Worm (Caenorhabditis elegans): ENCODE data around the gene pxf-1.
A peak's percentile ranks its signal among the peaks of the same experiment; 100 is the strongest.

pxf-1 gene

DNA sequence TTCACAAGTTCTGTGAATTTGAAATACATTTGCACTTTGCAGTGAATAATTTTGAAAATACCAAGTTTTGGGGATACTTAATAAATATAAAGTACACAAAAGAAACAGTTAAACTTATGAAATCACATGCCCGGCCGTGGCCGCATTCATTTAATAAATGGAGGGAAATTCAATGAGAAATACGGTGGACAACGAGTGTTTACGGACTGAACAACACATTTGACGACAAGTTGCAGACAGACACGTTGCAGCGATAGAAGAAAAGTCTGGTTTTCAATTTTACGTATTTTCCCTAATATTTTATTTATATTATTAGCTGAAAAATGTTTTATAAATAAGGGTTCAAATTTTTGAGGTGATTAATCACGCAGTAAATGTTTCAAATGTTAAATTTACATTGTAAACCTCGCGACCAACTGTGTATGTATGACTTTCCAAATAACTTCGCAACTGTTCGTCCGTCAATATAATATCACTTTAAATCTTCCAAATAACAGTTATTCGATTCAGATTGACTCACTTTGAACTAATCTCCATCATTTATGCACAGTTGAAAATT is 22.6 kb downstream of the pxf-1 start, which contains the start of gene copg-1 (continued):
- no peak for TF ChIP-seq lin-39 (tag; optimal IDR thresholded peaks at IDR 0.05)
- TF ChIP-seq C34F6.9 (tag; optimal IDR thresholded peaks at IDR 0.05): peak; percentile 75

DNA sequence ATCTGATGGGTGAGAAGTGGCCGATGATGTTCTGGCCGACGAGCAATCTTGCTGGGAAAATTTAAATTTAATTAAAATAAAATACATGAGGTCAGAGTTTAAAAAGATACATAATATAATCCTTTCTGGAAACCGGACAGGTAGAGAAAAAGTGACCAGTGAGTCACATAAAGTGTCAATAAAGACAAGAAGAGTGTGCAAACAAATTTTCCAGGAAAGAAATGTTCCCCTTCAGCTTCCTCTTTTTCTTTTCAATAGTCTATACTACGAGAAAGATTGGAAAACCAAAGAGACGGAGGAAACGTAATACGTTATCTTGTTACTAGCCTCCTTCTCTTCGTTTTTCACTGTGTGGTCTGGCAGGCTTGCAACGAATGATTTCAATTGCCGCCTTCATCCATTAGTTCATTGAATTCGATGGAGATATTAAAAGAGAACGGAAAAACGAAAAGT is 23.6 kb downstream of the pxf-1 start, which contains the start of gene tsp-12:
TSS of gene tsp-12 (minus strand) at position 51 of the 453 bp plus-strand sequence.
- TF ChIP-seq F13H6.1 (tag; optimal IDR thresholded peaks at IDR 0.05): peak; percentile 51
- TF ChIP-seq nhr-6 (tag; optimal IDR thresholded peaks at IDR 0.05): no peak
- no peak for TF ChIP-seq nhr-129 (tag; optimal IDR thresholded peaks at IDR 0.05)
- no peak for TF ChIP-seq fos-1 (tag; optimal IDR thresholded peaks at IDR 0.05)
- no peak for TF ChIP-seq unc-55 (GFP tag; optimal IDR thresholded peaks at IDR 0.05)
- peak; percentile 2 for TF ChIP-seq C34F6.9 (tag; optimal IDR thresholded peaks at IDR 0.05)
- TF ChIP-seq nhr-11 (tag; optimal IDR thresholded peaks at IDR 0.05): no peak
- no peak for TF ChIP-seq ztf-11 (tag; optimal IDR thresholded peaks at IDR 0.05)
- peak; percentile 23 for TF ChIP-seq lin-13 (GFP tag; optimal IDR thresholded peaks at IDR 0.05)
- no peak for TF ChIP-seq ceh-16 (tag; optimal IDR thresholded peaks at IDR 0.05)
- no peak for TF ChIP-seq nhr-25 (tag; optimal IDR thresholded peaks at IDR 0.05)

DNA sequence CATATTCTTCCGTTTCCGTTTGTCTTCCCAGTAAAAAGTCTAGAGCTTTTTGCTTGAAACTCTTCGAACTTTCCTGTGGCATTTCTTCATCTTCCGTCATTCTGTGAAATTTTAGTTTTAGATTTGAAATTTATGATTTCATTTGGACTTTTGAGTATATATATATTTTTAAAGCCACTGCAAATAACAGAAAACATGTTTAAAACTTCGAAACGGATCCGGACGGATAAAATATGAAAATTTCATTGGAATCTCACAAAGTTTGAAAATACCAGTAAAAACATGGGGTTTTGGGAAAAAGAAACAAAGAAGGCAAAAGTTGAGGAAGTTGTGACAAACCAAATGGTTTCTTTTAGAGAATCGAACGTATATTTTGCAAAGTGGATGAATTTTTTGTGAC is 25.2 kb downstream of the pxf-1 start, which contains the start of gene pigs-1:
TSS of gene pigs-1 (minus strand) at position 101 of the 400 bp plus-strand sequence.
- TF ChIP-seq nhr-23 (tag; optimal IDR thresholded peaks at IDR 0.05) (no peak), aly-2 (tag; optimal IDR thresholded peaks at IDR 0.05) (no peak), zag-1 (tag; optimal IDR thresholded peaks at IDR 0.05) (no peak), sma-3 (GFP tag; optimal IDR thresholded peaks at IDR 0.05) (no peak), snpc-4 (tag; optimal IDR thresholded peaks at IDR 0.05) (no peak), mbf-1 (tag; optimal IDR thresholded peaks at IDR 0.05) (no peak), nhr-12 (tag; optimal IDR thresholded peaks at IDR 0.05) (no peak), lin-11 (tag; optimal IDR thresholded peaks at IDR 0.05) (no peak), lin-39 (tag; optimal IDR thresholded peaks at IDR 0.05) (no peak), fos-1 (tag; optimal IDR thresholded peaks at IDR 0.05) (no peak)

DNA sequence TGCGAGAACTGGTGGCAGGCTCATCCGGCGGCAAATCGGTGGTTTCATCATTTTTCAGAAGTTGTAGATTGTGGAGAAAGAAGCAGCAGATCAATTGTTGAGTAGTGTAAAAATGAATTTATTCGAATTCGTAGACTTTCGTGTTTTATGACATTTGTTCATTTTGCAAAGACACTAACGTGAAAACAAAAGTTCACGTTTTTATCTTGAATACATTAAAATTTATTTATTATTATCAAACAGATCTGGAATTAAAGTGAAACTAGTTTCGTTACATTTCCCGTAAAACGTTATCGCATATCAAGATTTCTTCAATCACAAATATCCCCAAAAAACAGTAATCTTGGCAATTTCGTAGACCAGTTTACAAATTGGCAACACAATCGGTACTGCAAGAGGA is 27.3 kb downstream of the pxf-1 start, which contains the start of gene T14G10.8:
TSS of gene T14G10.8 (minus strand) at position 101 of the 400 bp plus-strand sequence.
- TF ChIP-seq ztf-4 (tag; optimal IDR thresholded peaks at IDR 0.05) (no peak), crh-2 (tag; optimal IDR thresholded peaks at IDR 0.05) (no peak), nhr-10 (tag; optimal IDR thresholded peaks at IDR 0.05) (no peak), mdl-1 (tag; optimal IDR thresholded peaks at IDR 0.05) (no peak), ceh-82 (tag; optimal IDR thresholded peaks at IDR 0.05) (no peak), F13H6.1 (tag; optimal IDR thresholded peaks at IDR 0.05) (no peak)

DNA sequence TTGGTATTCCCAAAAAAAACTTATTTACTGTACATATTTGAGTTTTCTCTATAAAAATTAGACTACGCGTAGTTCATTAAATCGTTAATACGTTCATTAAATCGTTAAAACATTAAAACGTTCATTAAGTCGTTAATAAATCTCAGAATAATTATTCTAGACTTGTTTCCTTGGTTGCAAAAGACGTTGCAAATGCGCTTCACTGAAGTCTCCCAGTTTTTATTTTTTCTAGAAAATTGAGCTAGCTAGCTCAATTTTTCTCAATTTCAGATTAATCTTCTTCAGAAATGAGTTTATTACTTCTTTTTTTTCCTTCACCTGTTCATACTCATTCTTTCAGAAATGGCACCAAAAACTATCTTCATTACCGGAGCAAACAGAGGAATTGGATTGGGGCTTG is 29.2 kb downstream of the pxf-1 start:
- TF ChIP-seq C34F6.9 (tag; optimal IDR thresholded peaks at IDR 0.05): no peak

DNA sequence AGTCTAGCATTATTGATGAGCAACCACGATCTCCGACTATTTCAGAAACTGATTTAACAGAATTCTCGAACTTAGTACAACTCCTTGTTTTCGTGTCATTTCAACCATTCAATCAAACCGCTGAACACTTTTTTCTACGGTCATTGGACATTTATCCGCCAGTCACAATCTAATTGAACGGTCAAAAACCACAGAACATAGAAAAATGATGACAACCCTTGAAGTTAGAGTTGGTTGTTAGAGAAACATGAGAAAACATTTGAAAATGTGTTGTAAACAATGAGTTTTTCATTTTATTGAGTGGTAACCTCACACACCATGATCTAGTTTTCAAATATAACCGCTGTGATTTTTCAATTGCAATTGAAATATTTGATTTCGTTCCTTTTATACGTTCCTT is 29.7 kb downstream of the pxf-1 start:
- TF ChIP-seq skn-1 (tag; optimal IDR thresholded peaks at IDR 0.05) (peak; percentile 78), nhr-77 (tag; optimal IDR thresholded peaks at IDR 0.05) (no peak)

DNA sequence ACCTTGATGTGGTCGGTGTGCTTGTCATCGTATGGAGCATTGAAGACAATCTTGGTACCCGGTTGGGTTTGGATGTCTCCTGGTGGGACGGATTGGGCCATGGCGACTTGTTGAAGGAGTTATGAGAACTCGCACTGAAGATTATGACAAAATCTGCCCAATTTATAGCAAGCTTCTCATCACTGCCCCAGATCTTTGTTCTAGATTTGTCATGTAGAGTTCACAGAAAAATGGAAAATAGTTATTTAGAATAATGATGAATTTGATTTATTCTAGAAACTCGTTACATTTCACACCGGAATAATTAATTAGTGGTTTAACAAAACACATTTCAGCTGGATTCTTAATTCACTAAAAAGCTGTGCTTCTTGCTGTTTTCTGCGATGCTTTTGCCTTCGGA is 30.5 kb downstream of the pxf-1 start, which contains the start of gene msp-38:
TSS of gene msp-38 (minus strand) at position 101 of the 400 bp plus-strand sequence.
- no peak for TF ChIP-seq snpc-4 (tag; optimal IDR thresholded peaks at IDR 0.05)
- TF ChIP-seq C34F6.9 (tag; optimal IDR thresholded peaks at IDR 0.05): no peak
- TF ChIP-seq R02D3.7 (tag; optimal IDR thresholded peaks at IDR 0.05): no peak
- no peak for TF ChIP-seq egl-27 (tag; optimal IDR thresholded peaks at IDR 0.05)
- TF ChIP-seq nhr-25 (tag; optimal IDR thresholded peaks at IDR 0.05): no peak
